Fruit fly (Drosophila melanogaster) whole organism, embryonic: ENCODE results near the gene CG17666.

Experiments used
- ATbp ChIP-seq: fragments of 200-800 bp; sonication (Bioruptor generic); optimal IDR thresholded peaks from 2 replicates; lab custom pipeline; 2017; ENCODE audit warnings: missing biosample characterization, mild to moderate bottlenecking, missing genetic modification characterization, missing genetic modification reagents
- Asciz ChIP-seq: fragments of 200-800 bp; sonication (Bioruptor generic); optimal IDR thresholded peaks from 2 replicates; lab custom pipeline; 2017; ENCODE audit warnings: missing biosample characterization, mild to moderate bottlenecking, missing genetic modification characterization, missing genetic modification reagents
- B-H1 ChIP-seq: fragments of 200-800 bp; sonication (Bioruptor generic); IDR thresholded peaks from 3 replicates; pipeline ENCODE4 v1.3.6; 2022; ENCODE audit warnings: missing biosample characterization, missing genetic modification characterization
- CG1024 ChIP-seq: fragments of 200-800 bp; sonication (Bioruptor generic); IDR thresholded peaks from 2 replicates; pipeline ENCODE4 v1.3.6; 2022; ENCODE audit warnings: missing biosample characterization, missing genetic modification characterization
- CG10366 ChIP-seq: fragments of 200-800 bp; sonication (Bioruptor generic); IDR thresholded peaks from 2 replicates; pipeline ENCODE4 v1.3.6; 2022; ENCODE audit warnings: missing biosample characterization, missing genetic modification characterization
- CG10462 ChIP-seq: fragments of 200-800 bp; sonication (Bioruptor generic); optimal IDR thresholded peaks from 2 replicates; lab custom pipeline; 2016; ENCODE audit warnings: missing biosample characterization, missing genetic modification characterization
- CG11504 ChIP-seq: fragments of 200-800 bp; sonication (Bioruptor generic); optimal IDR thresholded peaks from 3 replicates; lab custom pipeline; 2019; ENCODE audit warnings: missing biosample characterization, mild to moderate bottlenecking, missing genetic modification characterization, moderate library complexity
- CG12104 ChIP-seq: fragments of 200-800 bp; sonication (Bioruptor generic); optimal IDR thresholded peaks from 3 replicates; lab custom pipeline; 2016; ENCODE audit warnings: missing biosample characterization, missing genetic modification characterization
- CG13296 ChIP-seq: fragments of 200-800 bp; sonication (Bioruptor generic); optimal IDR thresholded peaks from 3 replicates; lab custom pipeline; 2018; ENCODE audit warnings: missing biosample characterization, mild to moderate bottlenecking, missing genetic modification characterization
- CG15601 ChIP-seq: fragments of 200-800 bp; sonication (Bioruptor generic); optimal IDR thresholded peaks from 3 replicates; lab custom pipeline; 2019; ENCODE audit warnings: missing biosample characterization, mild to moderate bottlenecking, missing genetic modification characterization, moderate library complexity
- CG17359 ChIP-seq: fragments of 200-800 bp; sonication (Bioruptor generic); optimal IDR thresholded peaks from 3 replicates; lab custom pipeline; 2018; ENCODE audit warnings: missing biosample characterization, mild to moderate bottlenecking, missing genetic modification characterization, moderate library complexity
- CG17829 ChIP-seq: fragments of 200-800 bp; optimal IDR thresholded peaks from 2 replicates; lab custom pipeline; 2019; ENCODE audit warnings: missing biosample characterization, mild to moderate bottlenecking, missing genetic modification characterization, moderate library complexity
- CG18011 ChIP-seq: fragments of 200-800 bp; sonication (Bioruptor generic); optimal IDR thresholded peaks from 2 replicates; lab custom pipeline; 2017; ENCODE audit warnings: missing biosample characterization, missing genetic modification characterization, mild to moderate bottlenecking, moderate library complexity, missing genotype
- CG2712 ChIP-seq: fragments of 200-800 bp; optimal IDR thresholded peaks from 3 replicates; lab custom pipeline; 2019; ENCODE audit warnings: missing biosample characterization, mild to moderate bottlenecking, missing genetic modification characterization, moderate library complexity
- CG31224 ChIP-seq: fragments of 200-800 bp; sonication (Bioruptor generic); IDR thresholded peaks from 2 replicates; pipeline ENCODE4 v1.3.6; 2022; ENCODE audit warnings: missing biosample characterization, missing genetic modification characterization
- CG31441 ChIP-seq: fragments of 200-800 bp; sonication (Bioruptor generic); IDR thresholded peaks from 2 replicates; pipeline ENCODE4 v1.3.6; 2022; ENCODE audit warnings: missing biosample characterization, missing genetic modification characterization
- CG34224 ChIP-seq: fragments of 200-800 bp; sonication (Bioruptor generic); IDR thresholded peaks from 3 replicates; pipeline ENCODE4 v1.3.6; 2022; ENCODE audit warnings: missing biosample characterization, missing genetic modification characterization; ENCODE audit not compliant: partially characterized antibody
- CG8944 ChIP-seq: fragments of 200-800 bp; sonication (Bioruptor generic); optimal IDR thresholded peaks from 3 replicates; lab custom pipeline; 2016; ENCODE audit warnings: missing biosample characterization, missing genetic modification characterization
- CG9437 ChIP-seq: fragments of 200-800 bp; sonication (Bioruptor generic); optimal IDR thresholded peaks from 2 replicates; lab custom pipeline; 2018; ENCODE audit warnings: missing biosample characterization, mild to moderate bottlenecking, missing genetic modification characterization
- CG9817 ChIP-seq: fragments of 200-800 bp; sonication (Bioruptor generic); optimal IDR thresholded peaks from 2 replicates; lab custom pipeline; 2018; ENCODE audit warnings: missing biosample characterization, mild to moderate bottlenecking, missing genetic modification characterization, moderate library complexity
- CoRest ChIP-seq: fragments of 200-800 bp; sonication (Bioruptor generic); optimal IDR thresholded peaks from 3 replicates; lab custom pipeline; 2018; ENCODE audit warnings: missing biosample characterization, mild to moderate bottlenecking, missing genetic modification characterization, moderate library complexity
- CrebB ChIP-seq: fragments of 200-800 bp; sonication (Bioruptor generic); optimal IDR thresholded peaks from 3 replicates; lab custom pipeline; 2018; ENCODE audit warnings: missing biosample characterization, mild to moderate bottlenecking, missing genetic modification characterization
- D ChIP-seq, 2 experiments: fragments of 200-800 bp in 1 of 2; fragments of >200 bp in 1 of 2; sonication (Bioruptor generic) in 1 of 2; optimal IDR thresholded peaks; 2 replicates in 1 of 2; 3 replicates in 1 of 2; lab custom pipeline; 2017; ENCODE audit warnings: mild to moderate bottlenecking in 1 of 2, missing biosample characterization in 1 of 2, missing genetic modification characterization in 1 of 2, missing genetic modification reagents in 1 of 2
- Dek ChIP-seq: fragments of 200-800 bp; sonication (Bioruptor generic); optimal IDR thresholded peaks from 3 replicates; lab custom pipeline; 2019; ENCODE audit warnings: missing biosample characterization, mild to moderate bottlenecking, missing genetic modification characterization, moderate library complexity
- ERR ChIP-seq: fragments of 200-800 bp; sonication (Bioruptor generic); optimal IDR thresholded peaks from 2 replicates; lab custom pipeline; 2016; ENCODE audit warnings: missing biosample characterization, missing genetic modification characterization
- Hr51 ChIP-seq, 2 experiments: fragments of 200-800 bp; sonication (Bioruptor generic); optimal IDR thresholded peaks; 2 replicates in 1 of 2; 3 replicates in 1 of 2; lab custom pipeline; 2016 to 2018; ENCODE audit warnings: missing biosample characterization in 2 of 2, missing genetic modification characterization in 2 of 2, mild to moderate bottlenecking in 1 of 2, moderate library complexity in 1 of 2
- Hr78 ChIP-seq, 2 experiments: fragments of 200-800 bp in 1 of 2; fragments of >200 bp in 1 of 2; sonication (Bioruptor generic) in 1 of 2; optimal IDR thresholded peaks; 2 replicates each; lab custom pipeline; 2017 to 2019; ENCODE audit warnings: missing biosample characterization in 2 of 2, missing genetic modification characterization in 2 of 2, mild to moderate bottlenecking in 1 of 2, moderate library complexity in 1 of 2
- Jarid2 ChIP-seq: fragments of 200-800 bp; sonication (Bioruptor generic); optimal IDR thresholded peaks from 3 replicates; lab custom pipeline; 2017; ENCODE audit warnings: mild to moderate bottlenecking, missing biosample characterization, missing genetic modification reagents, missing genetic modification characterization
- Nf-YA ChIP-seq: fragments of 200-800 bp; sonication (Bioruptor generic); IDR thresholded peaks from 2 replicates; pipeline ENCODE4 v1.3.6; 2022; ENCODE audit warnings: missing biosample characterization, missing genetic modification characterization
- Oli ChIP-seq: fragments of 200-800 bp; sonication (Bioruptor generic); optimal IDR thresholded peaks from 2 replicates; lab custom pipeline; 2018; ENCODE audit warnings: missing biosample characterization, mild to moderate bottlenecking, missing genetic modification characterization, moderate library complexity
- PHDP ChIP-seq: fragments of 200-800 bp; sonication (Bioruptor generic); optimal IDR thresholded peaks from 3 replicates; lab custom pipeline; 2018; ENCODE audit warnings: missing biosample characterization, mild to moderate bottlenecking, missing genetic modification characterization, moderate library complexity
- Pdp1 ChIP-seq, 2 experiments: fragments of 200-800 bp; sonication (Bioruptor generic); optimal IDR thresholded peaks; 3 replicates each; lab custom pipeline; 2016; ENCODE audit warnings: missing biosample characterization in 2 of 2, missing genetic modification characterization in 2 of 2, mild to moderate bottlenecking in 1 of 2, moderate library complexity in 1 of 2
- Sox100B ChIP-seq: fragments of 200-800 bp; sonication (Bioruptor generic); optimal IDR thresholded peaks from 3 replicates; lab custom pipeline; 2018; ENCODE audit warnings: missing biosample characterization, mild to moderate bottlenecking, missing genetic modification characterization
- abd-A ChIP-seq: fragments of 200-800 bp; sonication (Bioruptor generic); optimal IDR thresholded peaks from 3 replicates; lab custom pipeline; 2019; ENCODE audit warnings: missing biosample characterization, mild to moderate bottlenecking, missing genetic modification characterization, moderate library complexity
- az2 ChIP-seq: fragments of 200-800 bp; sonication (Bioruptor generic); optimal IDR thresholded peaks from 3 replicates; lab custom pipeline; 2016; ENCODE audit warnings: missing biosample characterization, missing genetic modification characterization
- disco-r ChIP-seq: fragments of 200-800 bp; sonication (Bioruptor generic); optimal IDR thresholded peaks from 2 replicates; lab custom pipeline; 2016; ENCODE audit warnings: missing biosample characterization, missing genetic modification characterization
- dpn ChIP-seq, 2 experiments: fragments of 200-800 bp; sonication (Bioruptor generic); optimal IDR thresholded peaks; 3 replicates each; lab custom pipeline; 2016; ENCODE audit warnings: missing biosample characterization in 2 of 2, missing genetic modification characterization in 2 of 2
- gem ChIP-seq: fragments of 200-800 bp; sonication (Bioruptor generic); optimal IDR thresholded peaks from 2 replicates; lab custom pipeline; 2019; ENCODE audit warnings: missing biosample characterization, mild to moderate bottlenecking, missing genetic modification characterization, moderate library complexity
- grau ChIP-seq: fragments of 200-800 bp; optimal IDR thresholded peaks from 3 replicates; lab custom pipeline; 2019; ENCODE audit warnings: missing biosample characterization, mild to moderate bottlenecking, missing genetic modification characterization, moderate library complexity
- klu ChIP-seq: fragments of 200-800 bp; sonication (Bioruptor generic); IDR thresholded peaks from 2 replicates; pipeline ENCODE4 v1.3.6; 2022; ENCODE audit warnings: missing biosample characterization, missing genetic modification characterization
- maf-S ChIP-seq: fragments of 200-800 bp; sonication (Bioruptor generic); optimal IDR thresholded peaks from 2 replicates; lab custom pipeline; 2016; ENCODE audit warnings: missing biosample characterization, missing genetic modification characterization
- nmo ChIP-seq: fragments of 200-800 bp; sonication (Bioruptor generic); optimal IDR thresholded peaks from 2 replicates; lab custom pipeline; 2018; ENCODE audit warnings: missing biosample characterization, mild to moderate bottlenecking, missing genetic modification characterization, moderate library complexity
- onecut ChIP-seq: fragments of 200-800 bp; sonication (Bioruptor generic); IDR thresholded peaks from 2 replicates; pipeline ENCODE4 v1.3.6; 2022; ENCODE audit warnings: missing biosample characterization, missing genetic modification characterization
- rib ChIP-seq: fragments of 200-800 bp; sonication (Bioruptor generic); IDR thresholded peaks from 2 replicates; pipeline ENCODE4 v1.3.6; 2022; ENCODE audit warnings: missing biosample characterization, missing genetic modification characterization
- so ChIP-seq: fragments of 200-800 bp; sonication (Bioruptor generic); IDR thresholded peaks from 3 replicates; pipeline ENCODE4 v1.3.6; 2022; ENCODE audit warnings: missing biosample characterization, missing genetic modification characterization
- sr ChIP-seq: fragments of 200-800 bp; sonication (Bioruptor generic); IDR thresholded peaks from 3 replicates; pipeline ENCODE4 v1.3.6; 2022; ENCODE audit warnings: missing biosample characterization, missing genetic modification characterization
- trh ChIP-seq: fragments of 200-800 bp; sonication (Bioruptor generic); optimal IDR thresholded peaks from 2 replicates; lab custom pipeline; 2016; ENCODE audit warnings: missing biosample characterization, missing genetic modification characterization
- vfl ChIP-seq: fragments of 200-800 bp; sonication (Bioruptor generic); optimal IDR thresholded peaks from 2 replicates; lab custom pipeline; 2016; ENCODE audit warnings: missing biosample characterization, missing genetic modification characterization
- zfh2 ChIP-seq: fragments of 200-800 bp; sonication (Bioruptor generic); optimal IDR thresholded peaks from 2 replicates; lab custom pipeline; 2016; ENCODE audit warnings: missing biosample characterization, missing genetic modification characterization

CG17666 gene

DNA sequence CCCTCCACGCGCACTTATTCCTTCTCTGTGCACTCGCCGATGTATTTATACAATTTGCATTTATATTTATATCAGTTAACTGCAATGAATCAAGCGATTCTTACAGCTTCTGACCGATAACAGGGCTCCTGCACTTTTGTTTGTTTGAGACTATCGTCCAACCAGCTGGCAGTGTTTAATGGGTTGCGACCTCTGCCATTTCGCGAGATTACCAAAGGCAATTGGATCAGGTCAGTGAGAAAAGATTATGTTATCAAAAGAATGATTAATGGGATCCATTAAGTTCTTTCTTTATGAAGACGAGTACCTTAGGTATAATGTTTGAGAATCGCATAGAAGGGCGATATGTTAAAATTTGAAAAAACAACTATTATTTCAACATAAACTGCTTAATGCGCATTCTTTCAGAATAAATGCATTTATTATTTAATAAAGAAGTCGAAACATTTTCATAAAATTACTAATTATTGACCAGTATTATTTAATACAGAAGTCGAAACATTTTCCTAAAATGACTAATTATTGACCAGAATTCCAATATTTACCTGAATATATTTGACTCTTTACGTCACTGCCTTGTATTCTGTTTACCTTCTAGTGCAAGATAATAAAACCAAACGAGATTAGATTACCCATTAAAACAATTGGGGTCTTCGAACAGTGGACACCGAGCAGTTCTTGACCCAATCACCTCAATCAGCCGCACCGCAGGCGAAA lies 18.5 kb downstream of the CG17666 start (continued):
- TF ChIP-seq CG15601: peak; percentile 31
- TF ChIP-seq CG9817 (tag; lab: Kevin White, UChicago): no peak
- TF ChIP-seq CG31441 (GFP tag; lab: Robert Waterston, UW): no peak
- no peak for TF ChIP-seq maf-S (GFP tag; lab: Kevin White, UChicago)
- no peak for TF ChIP-seq trh (GFP tag; lab: Kevin White, UChicago)
- TF ChIP-seq ATbp (GFP tag; lab: Kevin White, UChicago): no peak
- no peak for TF ChIP-seq CG17359 (tag; lab: Kevin White, UChicago)
- TF ChIP-seq CoRest (tag; lab: Kevin White, UChicago): no peak
- TF ChIP-seq CG31224 (GFP tag; lab: Robert Waterston, UW): no peak
- TF ChIP-seq gem (tag; lab: Kevin White, UChicago): peak; percentile 22
- TF ChIP-seq Hr51 (GFP tag; optimal IDR thresholded peaks at IDR 0.05; lab: Kevin White, UChicago): peak in 1 of 2 experiments; percentile 12
- TF ChIP-seq Jarid2: no peak
- TF ChIP-seq CG9437: no peak
- TF ChIP-seq CG1024: no peak
- peak; percentile 20 for TF ChIP-seq PHDP (tag; lab: Kevin White, UChicago)
- no peak for TF ChIP-seq vfl (GFP tag; lab: Kevin White, UChicago)
- TF ChIP-seq Nf-YA (GFP tag; lab: Robert Waterston, UW): no peak
- peak; percentile 15 for TF ChIP-seq grau (tag; lab: Kevin White, UChicago)
- TF ChIP-seq CG34224: no peak
- TF ChIP-seq Hr78 (GFP tag; optimal IDR thresholded peaks at IDR 0.05; lab: Kevin White, UChicago): peak in 1 of 2 experiments; percentile 71
- no peak for TF ChIP-seq CG10366 (GFP tag; lab: Robert Waterston, UW)
- no peak for TF ChIP-seq zfh2
- no peak for TF ChIP-seq sr (GFP tag; lab: Robert Waterston, UW)
- TF ChIP-seq CG17829: peak; percentile 93
- no peak for TF ChIP-seq Sox100B (GFP tag; lab: Kevin White, UChicago)
- peak in 1 of 2 experiments; percentile 44 for TF ChIP-seq Pdp1 (GFP tag; optimal IDR thresholded peaks at IDR 0.05; lab: Kevin White, UChicago)
- TF ChIP-seq rib (GFP tag; lab: Robert Waterston, UW): no peak
- no peak for TF ChIP-seq nmo (GFP tag; lab: Kevin White, UChicago)
- no peak for TF ChIP-seq klu (GFP tag; lab: Robert Waterston, UW)
- no peak for TF ChIP-seq Dek (tag; lab: Kevin White, UChicago)
- no peak for TF ChIP-seq CG8944 (GFP tag; lab: Kevin White, UChicago)
- TF ChIP-seq CG18011 (GFP tag; lab: Kevin White, UChicago): no peak
- TF ChIP-seq onecut: no peak
- TF ChIP-seq CG10462 (GFP tag; lab: Kevin White, UChicago): no peak
- TF ChIP-seq CrebB (tag; lab: Kevin White, UChicago): no peak
- TF ChIP-seq CG11504 (tag; lab: Kevin White, UChicago): no peak
- TF ChIP-seq abd-A (tag; lab: Kevin White, UChicago): no peak
- TF ChIP-seq Oli (tag; lab: Kevin White, UChicago): no peak
- TF ChIP-seq az2: no peak
- no peak for TF ChIP-seq disco-r
- no peak for TF ChIP-seq B-H1 (GFP tag; lab: Robert Waterston, UW)
- no peak for TF ChIP-seq so (GFP tag; lab: Robert Waterston, UW)
- no peak for TF ChIP-seq CG13296 (GFP tag; lab: Kevin White, UChicago)
- TF ChIP-seq Asciz: no peak
- no peak for TF ChIP-seq D (optimal IDR thresholded peaks at IDR 0.05; lab: Kevin White, UChicago)
- TF ChIP-seq D (GFP tag; optimal IDR thresholded peaks at IDR 0.05; lab: Kevin White, UChicago): no peak
- TF ChIP-seq CG12104 (GFP tag; lab: Kevin White, UChicago): no peak
- TF ChIP-seq ERR (GFP tag; lab: Kevin White, UChicago): no peak
- no peak for TF ChIP-seq dpn (GFP tag; optimal IDR thresholded peaks at IDR 0.05; lab: Kevin White, UChicago)
- no peak for TF ChIP-seq CG2712 (tag; lab: Kevin White, UChicago)
